Worm (Caenorhabditis elegans) whole organism, young adult: ENCODE data around the gene skat-1.

Experiments
- T26A5.8 ChIP-seq: sonication (generic microtip); optimal IDR thresholded peaks from 2 replicates; lab custom pipeline; 2016; ENCODE audit warnings: missing genetic modification characterization, missing compliant biosample characterization
- akir-1 ChIP-seq: fragments of 200-800 bp; sonication (Bioruptor generic); optimal IDR thresholded peaks from 2 replicates; lab custom pipeline; 2018; ENCODE audit warnings: mild to moderate bottlenecking, missing genetic modification characterization, moderate library complexity, missing compliant biosample characterization
- bed-1 ChIP-seq: fragments of 200-800 bp; sonication (Bioruptor generic); IDR thresholded peaks from 2 replicates; pipeline ENCODE4 v1.3.6; 2022; ENCODE audit warnings: missing genetic modification reagents, missing genetic modification characterization, missing compliant biosample characterization
- egl-44 ChIP-seq: fragments of 200-800 bp; sonication (Bioruptor generic); IDR thresholded peaks from 2 replicates; pipeline ENCODE4 v1.3.6; 2022; ENCODE audit warnings: missing genetic modification reagents, missing genetic modification characterization, missing compliant biosample characterization
- egrh-3 ChIP-seq: fragments of 200-800 bp; sonication (Bioruptor generic); IDR thresholded peaks from 2 replicates; pipeline ENCODE4 v1.3.6; 2022; ENCODE audit warnings: missing genetic modification reagents, missing genetic modification characterization, missing compliant biosample characterization
- him-1 ChIP-seq: sonication (generic microtip); optimal IDR thresholded peaks from 2 replicates; lab custom pipeline; 2016; ENCODE audit warnings: missing genotype, missing genetic modification reagents, missing genetic modification characterization, missing compliant biosample characterization
- hmg-1.2 ChIP-seq: fragments of 200-800 bp; sonication (Bioruptor generic); IDR thresholded peaks from 2 replicates; pipeline ENCODE4 v1.3.6; 2022; ENCODE audit warnings: missing genetic modification reagents, missing genetic modification characterization, missing compliant biosample characterization
- hsf-1 ChIP-seq: fragments of 200-800 bp; sonication (Bioruptor generic); IDR thresholded peaks from 2 replicates; pipeline ENCODE4 v1.3.6; 2022; ENCODE audit warnings: missing genetic modification reagents, missing genetic modification characterization, missing compliant biosample characterization
- lin-35 ChIP-seq, 3 experiments: fragments of 150-350 bp in 2 of 3; sonication (generic microtip) in 1 of 3; optimal IDR thresholded peaks; 2 replicates each; lab custom pipeline; 2014 to 2018; ENCODE audit warnings: missing biosample characterization in 3 of 3, missing genetic modification characterization in 3 of 3, missing genetic modification reagents in 3 of 3
- lin-54 ChIP-seq: fragments of 200-800 bp; sonication (Bioruptor generic); optimal IDR thresholded peaks from 2 replicates; lab custom pipeline; 2018; ENCODE audit warnings: mild to moderate bottlenecking, missing genetic modification characterization, missing compliant biosample characterization
- madf-8 ChIP-seq: fragments of 200-800 bp; sonication (Bioruptor generic); conservative IDR thresholded peaks from 2 replicates; pipeline ENCODE4 v1.3.6; 2022; ENCODE audit warnings: missing genetic modification reagents, missing genetic modification characterization, missing compliant biosample characterization
- nfyb-1 ChIP-seq: fragments of 200-800 bp; sonication (Bioruptor generic); IDR thresholded peaks from 2 replicates; pipeline ENCODE4 v1.3.6; 2022; ENCODE audit warnings: missing genetic modification reagents, missing genetic modification characterization, missing compliant biosample characterization
- rec-8 ChIP-seq, 2 experiments: sonication (generic microtip); optimal IDR thresholded peaks; 2 replicates each; lab custom pipeline; 2016; ENCODE audit warnings: mild to moderate bottlenecking in 2 of 2, missing genetic modification characterization in 2 of 2, missing genetic modification reagents in 2 of 2, missing genotype in 2 of 2, missing biosample characterization in 1 of 2, missing compliant biosample characterization in 1 of 2, moderate library complexity in 1 of 2
- sdz-38 ChIP-seq: sonication (generic microtip); optimal IDR thresholded peaks from 2 replicates; lab custom pipeline; 2016; ENCODE audit warnings: missing genotype, missing genetic modification characterization, missing compliant biosample characterization
- sea-2 ChIP-seq: fragments of 200-800 bp; sonication (Bioruptor generic); IDR thresholded peaks from 2 replicates; pipeline ENCODE4 v1.3.6; 2022; ENCODE audit warnings: missing genetic modification characterization, missing compliant biosample characterization
- snpc-1.3 ChIP-seq: sonication (generic microtip); optimal IDR thresholded peaks from 2 replicates; lab custom pipeline; 2017; ENCODE audit warnings: missing genetic modification characterization, mild to moderate bottlenecking, missing compliant biosample characterization, antibody characterized with exemption, moderate library complexity, missing genotype, missing genetic modification reagents; ENCODE audit not compliant: insufficient read depth
- snpc-4 ChIP-seq, 5 experiments: fragments of 150-350 bp in 1 of 5; sonication (generic microtip) in 4 of 5; optimal IDR thresholded peaks; 2 replicates each; lab custom pipeline; 2014 to 2018; ENCODE audit warnings: missing genetic modification characterization in 5 of 5, missing biosample characterization in 3 of 5, antibody characterized with exemption in 2 of 5, mild to moderate bottlenecking in 2 of 5, missing compliant biosample characterization in 2 of 5, missing genotype in 2 of 5, moderate library complexity in 2 of 5, missing genetic modification reagents in 1 of 5
- somi-1 ChIP-seq: fragments of 200-800 bp; sonication (Bioruptor generic); optimal IDR thresholded peaks from 2 replicates; lab custom pipeline; 2018; ENCODE audit warnings: mild to moderate bottlenecking, missing genetic modification characterization, missing compliant biosample characterization
- sptf-2 ChIP-seq: fragments of 200-800 bp; sonication (Bioruptor generic); optimal IDR thresholded peaks from 2 replicates; lab custom pipeline; 2018; ENCODE audit warnings: mild to moderate bottlenecking, missing genetic modification characterization, missing compliant biosample characterization
- tlf-1 ChIP-seq: fragments of 200-800 bp; sonication (Bioruptor generic); optimal IDR thresholded peaks from 2 replicates; lab custom pipeline; 2018; ENCODE audit warnings: mild to moderate bottlenecking, missing genetic modification characterization, missing compliant biosample characterization
- xnd-1 ChIP-seq: sonication (generic microtip); optimal IDR thresholded peaks from 2 replicates; lab custom pipeline; 2016; ENCODE audit warnings: missing genotype, missing genetic modification reagents, missing genetic modification characterization, missing compliant biosample characterization

skat-1 gene

ce11 chrIII:8956146-8956646, 40.4 kb downstream of the skat-1 start, which contains the start of the genes ZK643.5 and ZK643.2 (continued):
- peak; percentile 70 for TF ChIP-seq lin-54 (GFP tag; lab: Kevin White, UChicago)
- TF ChIP-seq, all 124 proteins: peak for 23

ce11 chrIII:8955536-8955935, 41.0 kb downstream of the skat-1 start:
- TF ChIP-seq nfyb-1 = 0 out of 2 replicates have a peak, but pooled peaks have one; percentile 16
- no peak for TF ChIP-seq egrh-3 (GFP tag; lab: Robert Waterston, UW)

ce11 chrIII:8949147-8949546, 47.4 kb downstream of the skat-1 start:
- no peak for TF ChIP-seq snpc-1.3 (tag; lab: Kevin White, UChicago)
- TF ChIP-seq tlf-1 (GFP tag; lab: Kevin White, UChicago) = no peak
- no peak for TF ChIP-seq madf-8 (GFP tag; lab: Robert Waterston, UW)
- no peak for TF ChIP-seq lin-35 (GFP tag; optimal IDR thresholded peaks at IDR 0.05; lab: Kevin White, UChicago)
- no peak for TF ChIP-seq hsf-1 (GFP tag; lab: Robert Waterston, UW)
- no peak for TF ChIP-seq snpc-4 (GFP tag; optimal IDR thresholded peaks at IDR 0.05; lab: Kevin White, UChicago)
- no peak for TF ChIP-seq snpc-4 (tag; optimal IDR thresholded peaks at IDR 0.05; lab: Kevin White, UChicago)
- no peak for TF ChIP-seq bed-1 (GFP tag; lab: Robert Waterston, UW)
- TF ChIP-seq sea-2 = no peak
- no peak for TF ChIP-seq xnd-1
- no peak for TF ChIP-seq rec-8 (tag; optimal IDR thresholded peaks at IDR 0.05; lab: Kevin White, UChicago)
- TF ChIP-seq egl-44 (GFP tag; lab: Robert Waterston, UW) = no peak
- no peak for TF ChIP-seq egrh-3 (GFP tag; lab: Robert Waterston, UW)
- no peak for TF ChIP-seq somi-1 (GFP tag; lab: Kevin White, UChicago)
- TF ChIP-seq him-1 (tag; lab: Kevin White, UChicago) = no peak
- no peak for TF ChIP-seq akir-1 (GFP tag; lab: Kevin White, UChicago)
- no peak for TF ChIP-seq T26A5.8 (tag; lab: Kevin White, UChicago)

ce11 chrIII:8946285-8946684, 50.3 kb downstream of the skat-1 start:
- TF ChIP-seq sptf-2 (GFP tag; lab: Kevin White, UChicago) (no peak), hmg-1.2 (GFP tag; lab: Robert Waterston, UW) (0 out of 2 replicates have a peak, but pooled peaks have one; percentile 23), sdz-38 (tag; lab: Kevin White, UChicago) (no peak)
